Worm (Caenorhabditis elegans): Measurements from ENCODE around the gene C32D5.12.
A peak's percentile ranks its signal among the peaks of the same experiment; 100 is the strongest.

C32D5.12 gene

ce11 chrII:6331222-6331830 is 27.5 kb downstream of the C32D5.12 start, which contains the start of gene set-4:
set-4 (minus strand) TSS chrII:6331341.
- TF ChIP-seq hnd-1 (tag; optimal IDR thresholded peaks at IDR 0.05) (no peak), F13C5.2 (tag; optimal IDR thresholded peaks at IDR 0.05) (peak; percentile 79), sea-1 (GFP tag; conservative IDR thresholded peaks at IDR 0.05) (0 out of 2 replicates have a peak, but pooled peaks have one; percentile 20), hmg-4 (GFP tag; optimal IDR thresholded peaks at IDR 0.05) (peak; percentile 82), ceh-36 (tag; optimal IDR thresholded peaks at IDR 0.05) (peak; percentile 31)

- no peak for TF ChIP-seq B0310.2 (tag; optimal IDR thresholded peaks at IDR 0.05)
- TF ChIP-seq sea-1 (GFP tag; conservative IDR thresholded peaks at IDR 0.05), result no peak
- TF ChIP-seq aly-1 (tag; optimal IDR thresholded peaks at IDR 0.05), result no peak
- no peak for TF ChIP-seq ama-1 (optimal IDR thresholded peaks at IDR 0.05)
- no peak for TF ChIP-seq tbx-11 (GFP tag; IDR thresholded peaks at IDR 0.05)
- TF ChIP-seq ceh-36 (tag; optimal IDR thresholded peaks at IDR 0.05), result no peak
- TF ChIP-seq ets-7 (tag; optimal IDR thresholded peaks at IDR 0.05), result no peak
Measured at ce11 chrII:6328672-6329071, 30.1 kb downstream of the C32D5.12 start.

DNA sequence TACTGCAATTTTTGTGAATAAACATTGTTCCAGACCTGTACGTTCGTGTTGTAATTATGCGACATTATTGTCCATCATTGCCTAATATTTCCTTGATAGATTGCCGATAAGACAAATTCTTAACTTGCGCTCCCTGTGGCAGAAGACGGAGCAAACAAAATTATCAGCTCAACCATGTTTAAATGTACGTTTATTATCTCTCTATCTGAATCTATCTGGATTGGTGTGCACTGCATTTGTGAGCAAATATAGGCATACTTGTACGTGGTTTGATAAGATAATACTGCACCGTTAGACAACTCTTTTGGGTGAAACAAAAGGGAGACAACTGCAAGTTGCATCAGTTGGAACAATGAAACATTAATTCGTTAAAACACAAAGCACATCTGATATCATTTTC is 31.5 kb downstream of the C32D5.12 start:
- no peak for TF ChIP-seq ceh-36 (tag; optimal IDR thresholded peaks at IDR 0.05)
- no peak for TF ChIP-seq ama-1 (optimal IDR thresholded peaks at IDR 0.05)
- no peak for TF ChIP-seq hnd-1 (tag; optimal IDR thresholded peaks at IDR 0.05)
- TF ChIP-seq F13C5.2 (tag; optimal IDR thresholded peaks at IDR 0.05), result no peak
- no peak for TF ChIP-seq pes-1 (GFP tag; IDR thresholded peaks at IDR 0.05)
- no peak for TF ChIP-seq aly-1 (tag; optimal IDR thresholded peaks at IDR 0.05)
- no peak for TF ChIP-seq hmbx-1 (tag; optimal IDR thresholded peaks at IDR 0.05)
- no peak for TF ChIP-seq ets-7 (tag; optimal IDR thresholded peaks at IDR 0.05)
- no peak for TF ChIP-seq flt-1 (GFP tag; IDR thresholded peaks at IDR 0.05)
- no peak for TF ChIP-seq hmg-4 (GFP tag; optimal IDR thresholded peaks at IDR 0.05)
- TF ChIP-seq B0310.2 (tag; optimal IDR thresholded peaks at IDR 0.05), result no peak
- no peak for TF ChIP-seq sea-1 (GFP tag; conservative IDR thresholded peaks at IDR 0.05)
- no peak for TF ChIP-seq tra-4 (tag; optimal IDR thresholded peaks at IDR 0.05)
- no peak for TF ChIP-seq ceh-13 (GFP tag; optimal IDR thresholded peaks at IDR 0.05)
- TF ChIP-seq scrt-1 (GFP tag; IDR thresholded peaks at IDR 0.05), result no peak
- TF ChIP-seq tbx-37 (GFP tag; conservative IDR thresholded peaks at IDR 0.05), result no peak
- TF ChIP-seq tbx-11 (GFP tag; IDR thresholded peaks at IDR 0.05), result no peak

- no peak for TF ChIP-seq tbx-37 (GFP tag; conservative IDR thresholded peaks at IDR 0.05)
Measured at ce11 chrII:6324086-6324485, 34.7 kb downstream of the C32D5.12 start, which contains the start of gene sma-6. sma-6 (plus strand) TSS chrII:6324484.

ce11 chrII:6322979-6323378 is 35.8 kb downstream of the C32D5.12 start, which contains the start of gene C32D5.4:
C32D5.4 (minus strand) TSS chrII:6323079.
- TF ChIP-seq ets-7 (tag; optimal IDR thresholded peaks at IDR 0.05) (no peak), flt-1 (GFP tag; IDR thresholded peaks at IDR 0.05) (no peak), tbx-37 (GFP tag; conservative IDR thresholded peaks at IDR 0.05) (no peak), pes-1 (GFP tag; IDR thresholded peaks at IDR 0.05) (no peak), hnd-1 (tag; optimal IDR thresholded peaks at IDR 0.05) (no peak), sea-1 (GFP tag; conservative IDR thresholded peaks at IDR 0.05) (no peak), scrt-1 (GFP tag; IDR thresholded peaks at IDR 0.05) (no peak), ceh-13 (GFP tag; optimal IDR thresholded peaks at IDR 0.05) (no peak), hmbx-1 (tag; optimal IDR thresholded peaks at IDR 0.05) (no peak)

ce11 chrII:6322081-6322480 is 36.7 kb downstream of the C32D5.12 start:
- no peak for TF ChIP-seq sea-1 (GFP tag; conservative IDR thresholded peaks at IDR 0.05)
- TF ChIP-seq ama-1 (optimal IDR thresholded peaks at IDR 0.05), result no peak
- TF ChIP-seq aly-1 (tag; optimal IDR thresholded peaks at IDR 0.05), result no peak

ce11 chrII:6320655-6321388 is 38.0 kb downstream of the C32D5.12 start, which contains the start of gene efr-3:
efr-3 (minus strand) TSS chrII:6321159.
- TF ChIP-seq hmg-4 (GFP tag; optimal IDR thresholded peaks at IDR 0.05) (no peak), ceh-13 (GFP tag; optimal IDR thresholded peaks at IDR 0.05) (no peak), flt-1 (GFP tag; IDR thresholded peaks at IDR 0.05) (no peak), tra-4 (tag; optimal IDR thresholded peaks at IDR 0.05) (no peak), F13C5.2 (tag; optimal IDR thresholded peaks at IDR 0.05) (no peak), ets-7 (tag; optimal IDR thresholded peaks at IDR 0.05) (no peak), pes-1 (GFP tag; IDR thresholded peaks at IDR 0.05) (no peak), aly-1 (tag; optimal IDR thresholded peaks at IDR 0.05) (no peak), hnd-1 (tag; optimal IDR thresholded peaks at IDR 0.05) (no peak), tbx-11 (GFP tag; IDR thresholded peaks at IDR 0.05) (no peak), tbx-37 (GFP tag; conservative IDR thresholded peaks at IDR 0.05) (no peak), B0310.2 (tag; optimal IDR thresholded peaks at IDR 0.05) (no peak)

- TF ChIP-seq hnd-1 (tag; optimal IDR thresholded peaks at IDR 0.05) (no peak), hmg-4 (GFP tag; optimal IDR thresholded peaks at IDR 0.05) (no peak), scrt-1 (GFP tag; IDR thresholded peaks at IDR 0.05) (no peak), tra-4 (tag; optimal IDR thresholded peaks at IDR 0.05) (no peak), ama-1 (optimal IDR thresholded peaks at IDR 0.05) (no peak), tbx-11 (GFP tag; IDR thresholded peaks at IDR 0.05) (no peak), hmbx-1 (tag; optimal IDR thresholded peaks at IDR 0.05) (no peak), aly-1 (tag; optimal IDR thresholded peaks at IDR 0.05) (no peak), ceh-13 (GFP tag; optimal IDR thresholded peaks at IDR 0.05) (no peak), ets-7 (tag; optimal IDR thresholded peaks at IDR 0.05) (no peak), sea-1 (GFP tag; conservative IDR thresholded peaks at IDR 0.05) (no peak)
Measured at ce11 chrII:6311888-6312287, 46.9 kb downstream of the C32D5.12 start.
